Worm (Caenorhabditis elegans) whole organism, L2 larva: ENCODE measurements around the gene F16H6.8.
"Not testable (repeated sequence)": the region's sequence is repeated elsewhere in the genome, so short reads cannot be mapped to it uniquely, and the experiment has no call there.

ENCODE experiments used
- C34F6.9 ChIP-seq: fragments of 150-350 bp; optimal IDR thresholded peaks from 2 replicates; lab custom pipeline; 2014; ENCODE audit warnings: missing biosample characterization, missing genetic modification characterization
- Y55F3AM.14 ChIP-seq: fragments of 200-800 bp; sonication (Bioruptor generic); optimal IDR thresholded peaks from 2 replicates; lab custom pipeline; 2018; ENCODE audit warnings: mild to moderate bottlenecking, missing genetic modification characterization, missing compliant biosample characterization
- alr-1 ChIP-seq: fragments of 150-350 bp; optimal IDR thresholded peaks from 2 replicates; lab custom pipeline; 2014; ENCODE audit warnings: missing biosample characterization, missing genetic modification characterization
- aly-2 ChIP-seq: fragments of 150-350 bp; optimal IDR thresholded peaks from 2 replicates; lab custom pipeline; 2014; ENCODE audit warnings: missing biosample characterization, missing genetic modification characterization
- blmp-1 ChIP-seq: sonication (generic microtip); optimal IDR thresholded peaks from 2 replicates; lab custom pipeline; 2017; ENCODE audit warnings: missing genetic modification characterization, mild to moderate bottlenecking, missing compliant biosample characterization, antibody characterized with exemption, moderate library complexity; ENCODE audit not compliant: insufficient read depth
- ceh-16 ChIP-seq: fragments of 150-350 bp; optimal IDR thresholded peaks from 2 replicates; lab custom pipeline; 2014; ENCODE audit warnings: missing biosample characterization, missing genetic modification characterization
- ceh-82 ChIP-seq: fragments of 150-350 bp; optimal IDR thresholded peaks from 2 replicates; lab custom pipeline; 2014; ENCODE audit warnings: missing biosample characterization, missing genetic modification characterization
- crh-2 ChIP-seq: sonication (generic microtip); optimal IDR thresholded peaks from 2 replicates; lab custom pipeline; 2017; ENCODE audit warnings: missing biosample characterization, missing genetic modification characterization
- dmd-4 ChIP-seq: sonication (generic microtip); optimal IDR thresholded peaks from 2 replicates; lab custom pipeline; 2017; ENCODE audit warnings: missing biosample characterization, missing genetic modification characterization
- elt-1 ChIP-seq: fragments of 150-350 bp; optimal IDR thresholded peaks from 2 replicates; lab custom pipeline; 2014; ENCODE audit warnings: missing biosample characterization, missing genetic modification characterization
- elt-3 ChIP-seq: sonication (generic microtip); optimal IDR thresholded peaks from 2 replicates; lab custom pipeline; 2017; ENCODE audit warnings: missing biosample characterization, missing genetic modification characterization
- fos-1 ChIP-seq: fragments of 150-350 bp; optimal IDR thresholded peaks from 2 replicates; lab custom pipeline; 2014; ENCODE audit warnings: missing biosample characterization, missing genetic modification characterization
- gmeb-1 ChIP-seq: fragments of 150-350 bp; optimal IDR thresholded peaks from 2 replicates; lab custom pipeline; 2014; ENCODE audit warnings: missing biosample characterization, missing genetic modification characterization
- lin-11 ChIP-seq: fragments of 150-350 bp; sonication (generic microtip); optimal IDR thresholded peaks from 2 replicates; lab custom pipeline; 2014; ENCODE audit warnings: missing biosample characterization, missing genetic modification characterization, inconsistent platforms, mixed read lengths
- lin-13 ChIP-seq: fragments of 150-350 bp; optimal IDR thresholded peaks from 2 replicates; lab custom pipeline; 2014; ENCODE audit warnings: missing biosample characterization, missing genetic modification reagents, missing genetic modification characterization
- lin-39 ChIP-seq: fragments of 150-350 bp; optimal IDR thresholded peaks from 2 replicates; lab custom pipeline; 2014; ENCODE audit warnings: missing biosample characterization, missing genetic modification reagents, missing genetic modification characterization
- mab-5 ChIP-seq: fragments of 150-350 bp; optimal IDR thresholded peaks from 2 replicates; lab custom pipeline; 2014; ENCODE audit warnings: missing biosample characterization, missing genetic modification characterization
- nhr-10 ChIP-seq: sonication (generic microtip); optimal IDR thresholded peaks from 2 replicates; lab custom pipeline; 2017; ENCODE audit warnings: missing biosample characterization, missing genetic modification characterization
- nhr-12 ChIP-seq: fragments of 150-350 bp; optimal IDR thresholded peaks from 2 replicates; lab custom pipeline; 2014; ENCODE audit warnings: missing biosample characterization, missing genetic modification characterization
- nhr-129 ChIP-seq: fragments of 150-350 bp; optimal IDR thresholded peaks from 2 replicates; lab custom pipeline; 2014; ENCODE audit warnings: missing biosample characterization, missing genetic modification characterization
- nhr-23 ChIP-seq: fragments of 150-350 bp; optimal IDR thresholded peaks from 2 replicates; lab custom pipeline; 2014; ENCODE audit warnings: missing biosample characterization, missing genetic modification reagents, missing genetic modification characterization
- nhr-237 ChIP-seq: fragments of 150-350 bp; optimal IDR thresholded peaks from 2 replicates; lab custom pipeline; 2014; ENCODE audit warnings: missing biosample characterization, missing genetic modification characterization
- nhr-25 ChIP-seq: fragments of 150-350 bp; sonication (generic microtip); optimal IDR thresholded peaks from 3 replicates; lab custom pipeline; 2014; ENCODE audit warnings: missing biosample characterization, missing genetic modification characterization
- nhr-77 ChIP-seq: fragments of 150-350 bp; optimal IDR thresholded peaks from 2 replicates; lab custom pipeline; 2014; ENCODE audit warnings: missing biosample characterization, missing genetic modification characterization
- peb-1 ChIP-seq: fragments of 150-350 bp; optimal IDR thresholded peaks from 2 replicates; lab custom pipeline; 2014; ENCODE audit warnings: missing biosample characterization, missing genetic modification characterization
- sem-4 ChIP-seq: fragments of 150-350 bp; optimal IDR thresholded peaks from 2 replicates; lab custom pipeline; 2014; ENCODE audit warnings: missing biosample characterization, missing genetic modification reagents, missing genetic modification characterization
- skn-1 ChIP-seq: sonication (generic microtip); optimal IDR thresholded peaks from 2 replicates; lab custom pipeline; 2017; ENCODE audit warnings: missing biosample characterization, missing genetic modification characterization
- snpc-4 ChIP-seq: fragments of 150-350 bp; optimal IDR thresholded peaks from 2 replicates; lab custom pipeline; 2014; ENCODE audit warnings: missing biosample characterization, missing genetic modification characterization
- unc-39 ChIP-seq: fragments of 150-350 bp; optimal IDR thresholded peaks from 2 replicates; lab custom pipeline; 2014; ENCODE audit warnings: missing biosample characterization, missing genetic modification characterization
- unc-55 ChIP-seq: fragments of 150-350 bp; sonication (generic microtip); optimal IDR thresholded peaks from 3 replicates; lab custom pipeline; 2014; ENCODE audit warnings: missing biosample characterization, missing genetic modification reagents, missing genetic modification characterization
- unc-62 ChIP-seq: fragments of 150-350 bp; optimal IDR thresholded peaks from 2 replicates; lab custom pipeline; 2014; ENCODE audit warnings: missing biosample characterization, missing genetic modification reagents, missing genetic modification characterization
- zag-1 ChIP-seq: fragments of 150-350 bp; optimal IDR thresholded peaks from 2 replicates; lab custom pipeline; 2014; ENCODE audit warnings: missing biosample characterization, missing genetic modification characterization
- ztf-11 ChIP-seq: sonication (generic microtip); optimal IDR thresholded peaks from 2 replicates; lab custom pipeline; 2017; ENCODE audit warnings: missing biosample characterization, missing genetic modification characterization
- ztf-4 ChIP-seq: fragments of 150-350 bp; optimal IDR thresholded peaks from 2 replicates; lab custom pipeline; 2014; ENCODE audit warnings: missing biosample characterization, missing genetic modification characterization

The F16H6.8 gene

DNA sequence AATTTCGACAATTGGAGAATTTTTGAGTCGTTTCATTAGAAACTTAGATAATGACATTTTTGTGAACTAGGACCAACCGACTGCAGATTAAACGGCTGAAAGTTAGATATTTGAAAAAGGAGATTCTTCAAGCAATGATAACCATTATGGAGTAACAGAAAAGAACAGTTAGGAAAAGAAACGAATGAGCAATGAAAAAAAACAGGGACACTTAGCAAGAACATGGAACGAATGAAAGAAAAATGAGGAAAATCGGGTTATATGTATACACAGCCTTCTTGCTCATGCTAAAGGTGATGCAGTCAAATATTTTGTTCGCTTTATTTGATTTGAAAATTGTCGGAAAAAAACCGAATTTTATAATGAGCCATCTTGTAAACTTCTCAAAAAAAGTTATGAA lies 8.3 kb upstream of the F16H6.8 start, which contains the start of gene F16H6.10:
TSS of gene F16H6.10 (minus strand) at position 101 of the 400 bp plus-strand sequence.
- TF ChIP-seq fos-1 (tag; lab: Kevin White, UChicago) = no peak
- no peak for TF ChIP-seq unc-39
- TF ChIP-seq nhr-23 = no peak
- no peak for TF ChIP-seq ztf-11 (tag; lab: Kevin White, UChicago)
- TF ChIP-seq sem-4 = no peak
- no peak for TF ChIP-seq nhr-129
- no peak for TF ChIP-seq ceh-16
- TF ChIP-seq dmd-4 (tag; lab: Kevin White, UChicago) = no peak
- no peak for TF ChIP-seq peb-1 (tag; lab: Kevin White, UChicago)
- no peak for TF ChIP-seq snpc-4
- TF ChIP-seq nhr-77 (tag; lab: Kevin White, UChicago) = no peak
- TF ChIP-seq ceh-82 (tag; lab: Kevin White, UChicago) = no peak
- TF ChIP-seq aly-2 (tag; lab: Kevin White, UChicago) = no peak
- TF ChIP-seq zag-1 = no peak
- TF ChIP-seq nhr-10 (tag; lab: Kevin White, UChicago) = no peak
- TF ChIP-seq gmeb-1 = no peak
- TF ChIP-seq lin-11 (tag; lab: Kevin White, UChicago) = no peak

DNA sequence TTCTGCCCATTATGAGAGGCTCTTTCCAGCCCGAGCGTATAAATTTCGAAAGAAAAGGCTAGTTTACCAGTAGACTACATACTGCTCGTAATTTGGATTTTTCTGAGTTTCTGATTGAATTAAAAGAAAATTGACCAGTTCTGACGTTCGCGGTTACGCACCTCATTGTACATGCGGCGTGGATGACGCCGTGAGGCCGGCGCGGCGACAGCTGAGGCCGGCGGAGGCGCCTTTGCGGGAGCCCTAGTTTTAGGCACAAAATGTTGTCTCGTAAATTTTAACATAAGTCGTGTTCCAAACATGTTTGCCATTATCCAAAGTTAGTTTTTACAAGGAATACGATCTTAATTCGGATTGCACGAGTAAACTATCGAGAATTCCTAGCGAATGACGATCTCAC lies 709 bp upstream of the F16H6.8 start, which contains the start of gene F16H6.9:
TSS of gene F16H6.9 (plus strand) at position 301 of the 400 bp plus-strand sequence.
- not testable (repeated sequence) for TF ChIP-seq unc-62; lin-11 (tag; lab: Kevin White, UChicago); elt-1 (tag; lab: Kevin White, UChicago)

DNA sequence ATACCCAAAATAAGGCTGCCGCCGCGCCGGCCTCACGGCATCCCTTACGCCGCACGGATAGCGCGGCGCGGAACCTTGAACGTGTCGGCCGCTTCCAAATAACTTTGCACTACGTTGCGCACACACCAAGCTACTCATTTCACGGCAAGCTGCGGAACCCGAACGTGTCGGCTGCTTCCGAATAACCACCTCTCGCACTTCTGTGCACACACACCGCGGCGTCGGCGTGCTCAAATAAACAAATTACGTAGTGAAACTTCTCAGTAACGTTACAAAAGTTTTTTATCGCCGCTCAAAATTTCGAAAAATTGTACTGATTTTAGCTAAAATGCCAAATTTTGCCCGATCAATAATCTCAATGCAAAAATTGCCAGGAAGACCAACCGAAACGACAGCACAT lies 3.2 kb downstream of the F16H6.8 start:
- TF ChIP-seq nhr-237 (no peak), peb-1 (tag; lab: Kevin White, UChicago) (no peak), Y55F3AM.14 (GFP tag; lab: Kevin White, UChicago) (no peak), zag-1 (no peak), crh-2 (no peak), aly-2 (tag; lab: Kevin White, UChicago) (no peak), unc-55 (no peak), lin-39 (tag; lab: Kevin White, UChicago) (no peak), lin-13 (no peak)

DNA sequence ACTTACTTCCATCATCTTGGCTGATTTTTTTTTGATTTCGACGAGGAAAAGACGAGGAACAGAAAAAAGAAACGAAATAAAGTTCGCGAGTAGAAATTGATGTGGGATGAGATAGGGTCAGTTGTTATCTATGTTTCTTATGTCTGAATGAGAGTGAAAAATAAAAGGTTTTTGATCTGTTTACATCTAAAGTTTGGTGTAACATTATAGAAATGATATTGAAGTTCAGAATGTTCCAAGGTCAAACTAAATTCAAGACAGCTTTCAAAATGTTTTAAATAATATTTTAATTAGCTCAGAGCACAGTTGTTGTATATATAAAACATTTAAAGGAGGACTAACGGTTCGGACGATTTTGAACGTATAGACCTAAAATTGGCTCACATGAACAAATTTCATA lies 7.0 kb downstream of the F16H6.8 start, which contains the start of gene F16H6.7:
TSS of gene F16H6.7 (minus strand) at position 101 of the 400 bp plus-strand sequence.
- no peak for TF ChIP-seq ztf-4
- TF ChIP-seq ceh-16 = no peak
- TF ChIP-seq skn-1 (tag; lab: Kevin White, UChicago) = no peak
- no peak for TF ChIP-seq peb-1 (tag; lab: Kevin White, UChicago)
- no peak for TF ChIP-seq gmeb-1
- no peak for TF ChIP-seq nhr-237
- TF ChIP-seq, all 48 proteins: peak for 0

ce11 chrV:18198421-18198820 lies 17.7 kb downstream of the F16H6.8 start, which contains the start of gene F16H6.4:
Gene F16H6.4 (plus strand): TSS chrV:18198721.
- no peak for TF ChIP-seq mab-5
- no peak for TF ChIP-seq C34F6.9 (tag; lab: Kevin White, UChicago)
- no peak for TF ChIP-seq nhr-129
- no peak for TF ChIP-seq blmp-1 (tag; lab: Kevin White, UChicago)
- no peak for TF ChIP-seq nhr-77 (tag; lab: Kevin White, UChicago)
- no peak for TF ChIP-seq nhr-23
- TF ChIP-seq aly-2 (tag; lab: Kevin White, UChicago) = no peak

DNA sequence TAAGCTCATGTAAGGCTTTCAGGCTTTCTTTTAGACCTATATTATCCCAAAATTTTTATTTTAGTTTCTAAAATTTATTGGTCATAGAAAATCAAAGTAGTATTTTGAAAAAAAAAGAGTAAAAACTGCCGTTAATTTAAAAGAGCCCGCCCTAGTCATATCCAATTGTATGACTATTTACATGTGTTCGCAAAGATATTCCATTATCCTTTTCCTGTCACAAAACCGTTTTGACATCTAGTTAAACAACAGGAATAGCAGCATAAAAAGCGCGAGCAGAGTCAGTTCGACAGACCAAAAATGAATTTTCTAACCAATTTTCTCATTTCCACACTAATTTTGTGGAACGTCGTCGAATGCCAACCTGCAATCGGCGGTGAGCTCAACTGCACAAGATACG lies 21.1 kb downstream of the F16H6.8 start, which contains the start of gene F16H6.3:
TSS of gene F16H6.3 (plus strand) at position 301 of the 400 bp plus-strand sequence.
- TF ChIP-seq C34F6.9 (tag; lab: Kevin White, UChicago) (no peak), peb-1 (tag; lab: Kevin White, UChicago) (no peak), zag-1 (no peak), lin-13 (no peak), alr-1 (tag; lab: Kevin White, UChicago) (no peak), elt-3 (tag; lab: Kevin White, UChicago) (no peak), ceh-82 (tag; lab: Kevin White, UChicago) (no peak), Y55F3AM.14 (GFP tag; lab: Kevin White, UChicago) (no peak), skn-1 (tag; lab: Kevin White, UChicago) (no peak), nhr-129 (no peak), nhr-23 (no peak), unc-62 (no peak), nhr-25 (tag; lab: Kevin White, UChicago) (no peak), nhr-12 (no peak), gmeb-1 (no peak)
- TF ChIP-seq, all 48 proteins: peak for 0
